Worm (Caenorhabditis elegans) whole organism, L3 larva: Measurements from ENCODE around the gene Y54G2A.26.

Experiments
- egl-27 ChIP-seq: sonication (generic microtip); optimal IDR thresholded peaks from 4 replicates; lab custom pipeline; 2017; ENCODE audit warnings: missing biosample characterization, missing genetic modification reagents, missing genetic modification characterization
- egl-5 ChIP-seq: fragments of 150-350 bp; optimal IDR thresholded peaks from 2 replicates; lab custom pipeline; 2017; ENCODE audit warnings: missing biosample characterization, missing genetic modification reagents, missing genetic modification characterization, inconsistent platforms
- skn-1 ChIP-seq: fragments of 150-350 bp; optimal IDR thresholded peaks from 2 replicates; lab custom pipeline; 2014; ENCODE audit warnings: missing biosample characterization, missing genetic modification characterization
- ztf-4 ChIP-seq: fragments of 150-350 bp; optimal IDR thresholded peaks from 2 replicates; lab custom pipeline; 2014; ENCODE audit warnings: missing biosample characterization, missing genetic modification characterization

DNA sequence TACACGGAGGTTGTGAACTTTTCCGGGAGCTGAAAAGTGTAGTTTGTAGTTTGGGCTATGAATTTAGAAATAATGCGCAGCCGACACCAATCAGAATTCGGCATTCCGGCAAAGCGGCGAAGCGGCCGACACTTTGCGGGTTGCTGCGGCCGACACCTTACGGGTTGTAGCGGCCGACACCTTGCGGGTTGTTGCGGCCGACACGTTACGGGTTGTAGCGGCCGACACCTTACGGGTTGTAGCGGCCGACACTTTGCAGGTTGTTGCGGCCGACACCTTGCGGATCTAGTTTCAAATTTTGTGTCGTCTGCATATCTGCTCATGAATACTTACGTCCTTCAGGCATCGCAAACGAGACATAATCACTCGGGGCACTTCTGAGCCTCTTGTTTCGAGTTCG is 28.4 kb downstream of the Y54G2A.26 start:
- TF ChIP-seq egl-5 (tag; lab: Kevin White, UChicago) = no peak
- no peak for TF ChIP-seq ztf-4 (tag; lab: Kevin White, UChicago)
- no peak for TF ChIP-seq skn-1 (tag; lab: Kevin White, UChicago)
- TF ChIP-seq egl-27 = no peak
